Worm (Caenorhabditis elegans): ENCODE measurements around the gene msp-49.

msp-49 gene

DNA sequence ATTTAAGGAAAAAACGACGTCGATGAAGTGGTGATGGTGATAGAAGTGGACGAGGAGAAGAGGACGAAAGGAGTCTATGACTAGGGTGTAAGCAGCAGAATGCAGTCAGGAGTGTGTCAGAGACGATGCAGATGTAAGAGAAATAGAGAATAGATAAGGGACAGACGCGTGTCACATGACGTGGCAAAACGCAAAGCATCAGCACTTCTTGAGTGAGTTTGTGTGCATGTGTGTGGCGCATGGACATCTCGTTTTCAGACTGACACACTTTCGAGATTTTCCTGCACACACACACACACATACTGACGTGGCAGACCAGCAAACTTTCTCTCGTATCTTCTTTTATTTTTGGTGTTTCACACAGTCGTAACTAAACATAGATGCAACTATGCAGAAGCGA lies 11.7 kb upstream of the msp-49 start (continued):
- TF ChIP-seq nhr-77 (tag; optimal IDR thresholded peaks at IDR 0.05) (peak; percentile 61), daf-12 (tag; optimal IDR thresholded peaks at IDR 0.05) (no peak), ztf-7 (tag; optimal IDR thresholded peaks at IDR 0.05) (peak; percentile 5), dve-1 (tag; optimal IDR thresholded peaks at IDR 0.05; ENCODE audit: insufficient read depth) (peak; percentile 78), dmd-9 (GFP tag; IDR thresholded peaks at IDR 0.05) (no peak), skn-1 (tag; optimal IDR thresholded peaks at IDR 0.05) (no peak), lir-3 (tag; optimal IDR thresholded peaks at IDR 0.05) (no peak), mep-1 (tag; optimal IDR thresholded peaks at IDR 0.05) (peak; percentile 65), tag-97 (GFP tag; IDR thresholded peaks at IDR 0.05) (no peak), T26A8.4 (GFP tag; IDR thresholded peaks at IDR 0.05) (peak; percentile 63), madf-9 (GFP tag; conservative IDR thresholded peaks at IDR 0.05) (peak; percentile 55; the same call in 1 of the 2 replicates), mdt-29 (GFP tag; IDR thresholded peaks at IDR 0.05) (peak; percentile 53; the same call in 1 of the 2 replicates), cey-2 (tag; optimal IDR thresholded peaks at IDR 0.05; ENCODE audit: borderline replicate concordance, insufficient read depth) (no peak), lin-29 (GFP tag; IDR thresholded peaks at IDR 0.05) (no peak), mes-2 (tag; optimal IDR thresholded peaks at IDR 0.05; ENCODE audit: poor library complexity, severe bottlenecking) (peak; percentile 15), vab-7 (GFP tag; IDR thresholded peaks at IDR 0.05) (no peak), unc-130 (GFP tag; optimal IDR thresholded peaks at IDR 0.05) (no peak), lin-13 (GFP tag; optimal IDR thresholded peaks at IDR 0.05) (no peak), mdl-1 (tag; optimal IDR thresholded peaks at IDR 0.05) (peak; percentile 53 to 79), lin-15B (tag; optimal IDR thresholded peaks at IDR 0.05) (no peak), set-16 (GFP tag; IDR thresholded peaks at IDR 0.05) (peak; percentile 29; the same call in 1 of the 2 replicates), F49E8.2 (tag; optimal IDR thresholded peaks at IDR 0.05; ENCODE audit: borderline replicate concordance) (no peak), zip-2 (tag; optimal IDR thresholded peaks at IDR 0.05) (no peak), spr-1 (tag; optimal IDR thresholded peaks at IDR 0.05) (peak; percentile 62), fos-1 (tag; optimal IDR thresholded peaks at IDR 0.05) (no peak), nhr-28 (tag; optimal IDR thresholded peaks at IDR 0.05) (peak; percentile 81), zfp-2 (tag; optimal IDR thresholded peaks at IDR 0.05) (no peak), Y48G9A.11 (GFP tag; IDR thresholded peaks at IDR 0.05) (no peak), ama-1 (optimal IDR thresholded peaks at IDR 0.05) (peak; percentile 7), ztf-11 (tag; optimal IDR thresholded peaks at IDR 0.05) (no peak), F10B5.3 (tag; optimal IDR thresholded peaks at IDR 0.05) (no peak), rbr-2 (tag; optimal IDR thresholded peaks at IDR 0.05) (peak; percentile 49), lin-39 (tag; optimal IDR thresholded peaks at IDR 0.05) (no peak), arid-1 (GFP tag; conservative IDR thresholded peaks at IDR 0.05) (no peak), D1046.2 (GFP tag; IDR thresholded peaks at IDR 0.05) (no peak), daf-19 (GFP tag; conservative IDR thresholded peaks at IDR 0.05) (no peak), pqm-1 (tag; optimal IDR thresholded peaks at IDR 0.05) (peak; percentile 57), nhr-25 (tag; optimal IDR thresholded peaks at IDR 0.05; ENCODE audit: borderline replicate concordance, insufficient read depth) (peak; percentile 49), unc-62 (GFP tag; optimal IDR thresholded peaks at IDR 0.05 in 1 of 2) (peak in 1 of 2 experiments; percentile 67), unc-62 (tag; optimal IDR thresholded peaks at IDR 0.05) (no peak), ZK546.5 (tag; optimal IDR thresholded peaks at IDR 0.05) (no peak), dmd-8 (GFP tag; IDR thresholded peaks at IDR 0.05) (no peak), gei-8 (GFP tag; optimal IDR thresholded peaks at IDR 0.05) (peak; percentile 28), ceh-62 (tag; optimal IDR thresholded peaks at IDR 0.05) (no peak), daf-16 (GFP tag; optimal IDR thresholded peaks at IDR 0.05) (peak in 1 of 2 experiments; percentile 65), daf-16 (tag; optimal IDR thresholded peaks at IDR 0.05) (peak; percentile 87), mxl-3 (GFP tag; optimal IDR thresholded peaks at IDR 0.05) (peak; percentile 94), pha-4 (GFP tag; IDR thresholded peaks at IDR 0.05) (no peak), pha-4 (tag; optimal IDR thresholded peaks at IDR 0.05) (no peak), ces-1 (GFP tag; optimal IDR thresholded peaks at IDR 0.05) (no peak), daf-8 (GFP tag; IDR thresholded peaks at IDR 0.05) (no peak), jun-1 (tag; optimal IDR thresholded peaks at IDR 0.05) (peak; percentile 17)
